Worm (Caenorhabditis elegans): Measurements from ENCODE around the gene T23F6.5.

ce11 chrIV:12783165-12783564 is 41.8 kb upstream of the T23F6.5 start:
- TF ChIP-seq nhr-237 (tag; optimal IDR thresholded peaks at IDR 0.05) (no peak), elt-2 (tag; optimal IDR thresholded peaks at IDR 0.05) (no peak), nhr-47 (tag; optimal IDR thresholded peaks at IDR 0.05) (no peak), Y116A8C.19 (tag; optimal IDR thresholded peaks at IDR 0.05; ENCODE audit: borderline replicate concordance) (no peak), mdl-1 (tag; optimal IDR thresholded peaks at IDR 0.05) (no peak), fkh-10 (GFP tag; optimal IDR thresholded peaks at IDR 0.05) (no peak), ces-1 (GFP tag; optimal IDR thresholded peaks at IDR 0.05) (no peak), snpc-4 (tag; optimal IDR thresholded peaks at IDR 0.05) (no peak), lin-14 (GFP tag; optimal IDR thresholded peaks at IDR 0.05) (no peak), rnt-1 (tag; optimal IDR thresholded peaks at IDR 0.05) (no peak), ztf-11 (tag; optimal IDR thresholded peaks at IDR 0.05) (no peak)

Data from whole organism, L1 larva.